Fruit fly (Drosophila melanogaster) whole organism, prepupa: ENCODE results near the gene CG31251.

ENCODE experiments used
- Blimp-1 ChIP-seq: fragments of 200-800 bp; sonication (Bioruptor generic); optimal IDR thresholded peaks from 3 replicates; lab custom pipeline; 2017; ENCODE audit warnings: missing biosample characterization, missing genetic modification characterization, mild to moderate bottlenecking, moderate library complexity, missing genetic modification reagents
- CG10631 ChIP-seq: fragments of 200-800 bp; sonication (Bioruptor generic); optimal IDR thresholded peaks from 2 replicates; lab custom pipeline; 2016; ENCODE audit warnings: missing biosample characterization, missing genetic modification characterization
- CG11294 ChIP-seq: fragments of 200-800 bp; sonication (Bioruptor generic); IDR thresholded peaks from 2 replicates; pipeline ENCODE4 v1.3.6; 2022; ENCODE audit warnings: missing biosample characterization, missing genetic modification characterization
- CG11762 ChIP-seq: fragments of 200-800 bp; sonication (Bioruptor generic); optimal IDR thresholded peaks from 3 replicates; lab custom pipeline; 2016; ENCODE audit warnings: missing biosample characterization, missing genetic modification characterization; ENCODE audit not compliant: insufficient read depth
- CG15336 ChIP-seq: fragments of 200-800 bp; sonication (Bioruptor generic); IDR thresholded peaks from 2 replicates; pipeline ENCODE4 v1.3.6; 2022; ENCODE audit warnings: missing biosample characterization, missing genetic modification characterization
- CG1621 ChIP-seq: fragments of 200-800 bp; sonication (Bioruptor generic); optimal IDR thresholded peaks from 3 replicates; lab custom pipeline; 2018; ENCODE audit warnings: missing biosample characterization, mild to moderate bottlenecking, missing genetic modification characterization
- CG16779 ChIP-seq: fragments of 200-800 bp; sonication (Bioruptor generic); optimal IDR thresholded peaks from 3 replicates; lab custom pipeline; 2017; ENCODE audit warnings: missing biosample characterization, mild to moderate bottlenecking, missing genetic modification characterization
- CG31627 ChIP-seq: fragments of 200-800 bp; sonication (Bioruptor generic); optimal IDR thresholded peaks from 3 replicates; lab custom pipeline; 2016; ENCODE audit warnings: missing biosample characterization, missing genetic modification characterization
- CG32006 ChIP-seq: fragments of 200-800 bp; sonication (Bioruptor generic); optimal IDR thresholded peaks from 3 replicates; lab custom pipeline; 2017; ENCODE audit warnings: missing biosample characterization, mild to moderate bottlenecking, missing genetic modification characterization
- CG34406 ChIP-seq: fragments of 200-800 bp; sonication (Bioruptor generic); optimal IDR thresholded peaks from 3 replicates; lab custom pipeline; 2016; ENCODE audit warnings: missing biosample characterization, missing genetic modification characterization
- CG3919 ChIP-seq: fragments of 200-800 bp; sonication (Bioruptor generic); optimal IDR thresholded peaks from 3 replicates; lab custom pipeline; 2016; ENCODE audit warnings: missing biosample characterization, missing genetic modification characterization
- CG4318 ChIP-seq: fragments of 200-800 bp; sonication (Bioruptor generic); optimal IDR thresholded peaks from 3 replicates; lab custom pipeline; 2017; ENCODE audit warnings: missing biosample characterization, mild to moderate bottlenecking, missing genetic modification characterization
- CG6163 ChIP-seq: fragments of 200-800 bp; sonication (Bioruptor generic); IDR thresholded peaks from 3 replicates; pipeline ENCODE4 v1.3.6; 2022; ENCODE audit warnings: missing biosample characterization, missing genetic modification characterization
- CG6792 ChIP-seq: fragments of 200-800 bp; sonication (Bioruptor generic); optimal IDR thresholded peaks from 3 replicates; lab custom pipeline; 2016; ENCODE audit warnings: missing biosample characterization, missing genetic modification characterization
- CG6808 ChIP-seq: fragments of 200-800 bp; sonication (Bioruptor generic); optimal IDR thresholded peaks from 3 replicates; lab custom pipeline; 2017; ENCODE audit warnings: missing biosample characterization, missing genetic modification characterization, mild to moderate bottlenecking, moderate library complexity, missing genetic modification reagents
- CG6854 ChIP-seq: fragments of 200-800 bp; sonication (Bioruptor generic); optimal IDR thresholded peaks from 2 replicates; lab custom pipeline; 2017; ENCODE audit warnings: missing biosample characterization, mild to moderate bottlenecking, missing genetic modification characterization
- CG7368 ChIP-seq: fragments of 200-800 bp; sonication (Bioruptor generic); optimal IDR thresholded peaks from 3 replicates; lab custom pipeline; 2016; ENCODE audit warnings: missing biosample characterization, missing genetic modification characterization
- CG8119 ChIP-seq: fragments of 200-800 bp; sonication (Bioruptor generic); IDR thresholded peaks from 3 replicates; pipeline ENCODE4 v1.3.6; 2022; ENCODE audit warnings: missing biosample characterization, missing genetic modification characterization
- CG8632 ChIP-seq: fragments of 200-800 bp; sonication (Bioruptor generic); optimal IDR thresholded peaks from 3 replicates; lab custom pipeline; 2016; ENCODE audit warnings: missing biosample characterization, missing genetic modification characterization
- CG9139 ChIP-seq: fragments of 200-800 bp; sonication (Bioruptor generic); optimal IDR thresholded peaks from 3 replicates; lab custom pipeline; 2017; ENCODE audit warnings: missing biosample characterization, mild to moderate bottlenecking, missing genetic modification characterization
- Eip75B ChIP-seq: fragments of 200-800 bp; sonication (Bioruptor generic); optimal IDR thresholded peaks from 3 replicates; lab custom pipeline; 2016; ENCODE audit warnings: missing biosample characterization, missing genetic modification characterization
- Eip78C ChIP-seq: fragments of 200-800 bp; sonication (Bioruptor generic); peaks from one replicate; lab custom pipeline; 2016; ENCODE audit warnings: missing biosample characterization, missing genetic modification characterization
- Ets21C ChIP-seq: fragments of 200-800 bp; sonication (Bioruptor generic); optimal IDR thresholded peaks from 3 replicates; lab custom pipeline; 2016; ENCODE audit warnings: missing biosample characterization, missing genetic modification characterization
- Ets96B ChIP-seq: fragments of 200-800 bp; optimal IDR thresholded peaks from 2 replicates; lab custom pipeline; 2019; ENCODE audit warnings: missing biosample characterization, mild to moderate bottlenecking, missing genetic modification characterization, moderate library complexity
- Hr39 ChIP-seq: fragments of 200-800 bp; sonication (Bioruptor generic); optimal IDR thresholded peaks from 2 replicates; lab custom pipeline; 2016; ENCODE audit warnings: missing biosample characterization, missing genetic modification characterization
- Hr4 ChIP-seq: fragments of 200-800 bp; sonication (Bioruptor generic); optimal IDR thresholded peaks from 3 replicates; lab custom pipeline; 2016; ENCODE audit warnings: missing biosample characterization, missing genetic modification characterization
- Lpt ChIP-seq: fragments of 200-800 bp; sonication (Bioruptor generic); optimal IDR thresholded peaks from 3 replicates; lab custom pipeline; 2016; ENCODE audit warnings: missing biosample characterization, missing genetic modification characterization
- Met ChIP-seq: fragments of 200-800 bp; sonication (Bioruptor generic); optimal IDR thresholded peaks from 3 replicates; lab custom pipeline; 2016; ENCODE audit warnings: missing biosample characterization, missing genetic modification characterization
- OdsH ChIP-seq: fragments of 200-800 bp; sonication (Bioruptor generic); optimal IDR thresholded peaks from 3 replicates; lab custom pipeline; 2016; ENCODE audit warnings: missing biosample characterization, missing genetic modification characterization
- Smox ChIP-seq: fragments of 200-800 bp; sonication (Bioruptor generic); optimal IDR thresholded peaks from 3 replicates; lab custom pipeline; 2016; ENCODE audit warnings: missing biosample characterization, missing genetic modification characterization
- Sox102F ChIP-seq: fragments of 200-800 bp; sonication (Bioruptor generic); optimal IDR thresholded peaks from 2 replicates; lab custom pipeline; 2016; ENCODE audit warnings: missing biosample characterization, mild to moderate bottlenecking, missing genetic modification characterization
- Sox14 ChIP-seq: fragments of 200-800 bp; sonication (Bioruptor generic); optimal IDR thresholded peaks from 3 replicates; lab custom pipeline; 2016; ENCODE audit warnings: missing biosample characterization, missing genetic modification characterization
- Sox15 ChIP-seq: fragments of 200-800 bp; sonication (Bioruptor generic); optimal IDR thresholded peaks from 3 replicates; lab custom pipeline; 2016; ENCODE audit warnings: missing biosample characterization, missing genetic modification characterization
- achi ChIP-seq: fragments of 200-800 bp; sonication (Bioruptor generic); optimal IDR thresholded peaks from 3 replicates; lab custom pipeline; 2016; ENCODE audit warnings: missing biosample characterization, missing genetic modification characterization
- acj6 ChIP-seq: fragments of 200-800 bp; sonication (Bioruptor generic); optimal IDR thresholded peaks from 3 replicates; lab custom pipeline; 2016; ENCODE audit warnings: missing biosample characterization, missing genetic modification characterization
- cyc ChIP-seq: fragments of 200-800 bp; sonication (Bioruptor generic); optimal IDR thresholded peaks from 3 replicates; lab custom pipeline; 2016; ENCODE audit warnings: missing biosample characterization, missing genetic modification characterization
- dac ChIP-seq: fragments of 200-800 bp; sonication (Bioruptor generic); optimal IDR thresholded peaks from 2 replicates; lab custom pipeline; 2017; ENCODE audit warnings: missing biosample characterization, mild to moderate bottlenecking, missing genetic modification characterization
- esn ChIP-seq: fragments of 200-800 bp; sonication (Bioruptor generic); optimal IDR thresholded peaks from 2 replicates; lab custom pipeline; 2016; ENCODE audit warnings: missing biosample characterization, mild to moderate bottlenecking, missing genetic modification characterization, moderate library complexity
- fd59A ChIP-seq: fragments of 200-800 bp; sonication (Bioruptor generic); optimal IDR thresholded peaks from 2 replicates; lab custom pipeline; 2017; ENCODE audit warnings: missing biosample characterization, mild to moderate bottlenecking, missing genetic modification characterization, missing genetic modification reagents
- fkh ChIP-seq: fragments of 200-800 bp; sonication (Bioruptor generic); optimal IDR thresholded peaks from 3 replicates; lab custom pipeline; 2017; ENCODE audit warnings: missing biosample characterization, mild to moderate bottlenecking, missing genetic modification characterization, moderate library complexity
- lz ChIP-seq: fragments of 200-800 bp; sonication (Bioruptor generic); optimal IDR thresholded peaks from 3 replicates; lab custom pipeline; 2016; ENCODE audit warnings: missing biosample characterization, missing genetic modification characterization
- salr ChIP-seq, 2 experiments: fragments of 200-800 bp; sonication (Bioruptor generic); optimal IDR thresholded peaks; 3 replicates each; lab custom pipeline; 2016 to 2018; ENCODE audit warnings: missing biosample characterization in 2 of 2, missing genetic modification characterization in 2 of 2, mild to moderate bottlenecking in 1 of 2
- spab ChIP-seq: fragments of 200-800 bp; sonication (Bioruptor generic); optimal IDR thresholded peaks from 2 replicates; lab custom pipeline; 2017; ENCODE audit warnings: missing biosample characterization, mild to moderate bottlenecking, missing genetic modification characterization, missing genetic modification reagents
- ss ChIP-seq, 2 experiments: fragments of 200-800 bp; sonication (Bioruptor generic); optimal IDR thresholded peaks; 2 replicates in 1 of 2; 3 replicates in 1 of 2; lab custom pipeline; 2017 to 2018; ENCODE audit warnings: mild to moderate bottlenecking in 2 of 2, missing biosample characterization in 2 of 2, missing genetic modification characterization in 2 of 2, moderate library complexity in 1 of 2
- svp ChIP-seq: fragments of 200-800 bp; sonication (Bioruptor generic); peaks from one replicate; lab custom pipeline; 2016; ENCODE audit warnings: missing biosample characterization, missing genetic modification characterization
- topi ChIP-seq: fragments of 200-800 bp; sonication (Bioruptor generic); optimal IDR thresholded peaks from 3 replicates; lab custom pipeline; 2016; ENCODE audit warnings: missing biosample characterization, missing genetic modification characterization
- vri ChIP-seq: fragments of 200-800 bp; sonication (Bioruptor generic); optimal IDR thresholded peaks from 3 replicates; lab custom pipeline; 2016; ENCODE audit warnings: missing biosample characterization, mild to moderate bottlenecking, missing genetic modification characterization

CG31251 gene

dm6 chr3R:17701131-17701593 lies 16.4 kb upstream of the CG31251 start (continued):
- TF ChIP-seq CG10631 (GFP tag; lab: Kevin White, UChicago) = no peak
- TF ChIP-seq CG34406 (GFP tag; lab: Kevin White, UChicago) = peak; percentile 11
- TF ChIP-seq spab (GFP tag; lab: Kevin White, UChicago) = no peak
- peak; percentile 6 for TF ChIP-seq CG6792 (GFP tag; lab: Kevin White, UChicago)
- no peak for TF ChIP-seq Eip75B
- no peak for TF ChIP-seq CG31627 (GFP tag; lab: Kevin White, UChicago)
- no peak for TF ChIP-seq CG7368 (GFP tag; lab: Kevin White, UChicago)
- TF ChIP-seq Eip78C (GFP tag; lab: Kevin White, UChicago) = peak; percentile 76
- TF ChIP-seq vri (GFP tag; lab: Kevin White, UChicago) = peak; percentile 60
- TF ChIP-seq Lpt (GFP tag; lab: Kevin White, UChicago) = peak; percentile 53
- TF ChIP-seq Sox102F (GFP tag; lab: Kevin White, UChicago) = peak; percentile 39
- peak; percentile 38 for TF ChIP-seq svp (GFP tag; lab: Kevin White, UChicago)
- TF ChIP-seq CG8119 (GFP tag; lab: Robert Waterston, UW) = 0 out of 3 replicates have a peak, but pooled peaks have one; percentile 8
- TF ChIP-seq CG6163 (GFP tag; lab: Robert Waterston, UW) = peak; percentile 53
- peak; percentile 4 for TF ChIP-seq cyc (GFP tag; lab: Kevin White, UChicago)
- no peak for TF ChIP-seq CG32006 (GFP tag; lab: Kevin White, UChicago)
- no peak for TF ChIP-seq CG9139 (GFP tag; lab: Kevin White, UChicago)
- TF ChIP-seq Blimp-1 (GFP tag; lab: Kevin White, UChicago) = no peak
- peak; percentile 20 for TF ChIP-seq Ets96B (tag; lab: Kevin White, UChicago)
- no peak for TF ChIP-seq Sox15 (GFP tag; lab: Kevin White, UChicago)
- no peak for TF ChIP-seq achi (GFP tag; lab: Kevin White, UChicago)
- no peak for TF ChIP-seq fd59A (GFP tag; lab: Kevin White, UChicago)
- TF ChIP-seq CG3919 (GFP tag; lab: Kevin White, UChicago) = peak; percentile 2
- TF ChIP-seq dac = no peak
- TF ChIP-seq Hr4 = peak; percentile 5
- no peak for TF ChIP-seq topi (GFP tag; lab: Kevin White, UChicago)
- TF ChIP-seq Met (GFP tag; lab: Kevin White, UChicago) = no peak
- TF ChIP-seq CG6808 (GFP tag; lab: Kevin White, UChicago) = peak; percentile 5
- peak; percentile 68 for TF ChIP-seq Sox14
- TF ChIP-seq Ets21C = no peak
- no peak for TF ChIP-seq acj6 (GFP tag; lab: Kevin White, UChicago)
- TF ChIP-seq OdsH (GFP tag; lab: Kevin White, UChicago) = no peak
- peak; percentile 31 to 38 for TF ChIP-seq ss (GFP tag; optimal IDR thresholded peaks at IDR 0.05; lab: Kevin White, UChicago)
- peak; percentile 39 for TF ChIP-seq fkh (GFP tag; lab: Kevin White, UChicago)
- TF ChIP-seq CG16779 (tag; lab: Kevin White, UChicago) = no peak
- no peak for TF ChIP-seq CG4318
- TF ChIP-seq salr (GFP tag; optimal IDR thresholded peaks at IDR 0.05; lab: Kevin White, UChicago) = peak in 1 of 2 experiments; percentile 42

- TF ChIP-seq esn = peak; percentile 98
- TF ChIP-seq Blimp-1 (GFP tag; lab: Kevin White, UChicago) = peak; percentile 95
- peak; percentile 98 for TF ChIP-seq achi (GFP tag; lab: Kevin White, UChicago)
- TF ChIP-seq CG32006 (GFP tag; lab: Kevin White, UChicago) = peak; percentile 99
- peak; percentile 83 for TF ChIP-seq CG6854 (GFP tag; lab: Kevin White, UChicago)
- TF ChIP-seq Ets96B (tag; lab: Kevin White, UChicago) = peak; percentile 99
- TF ChIP-seq fkh (GFP tag; lab: Kevin White, UChicago) = peak; percentile 82
- TF ChIP-seq Lpt (GFP tag; lab: Kevin White, UChicago) = peak; percentile 44
- TF ChIP-seq Hr39 (GFP tag; lab: Kevin White, UChicago) = peak; percentile 86
- peak; percentile 86 to 93 for TF ChIP-seq salr (GFP tag; optimal IDR thresholded peaks at IDR 0.05; lab: Kevin White, UChicago)
- TF ChIP-seq svp (GFP tag; lab: Kevin White, UChicago) = peak; percentile 93
- peak; percentile 94 for TF ChIP-seq lz (GFP tag; lab: Kevin White, UChicago)
- TF ChIP-seq Smox = peak; percentile 90
- TF ChIP-seq CG3919 (GFP tag; lab: Kevin White, UChicago) = peak; percentile 96
- peak; percentile 98 for TF ChIP-seq CG11294 (GFP tag; lab: Robert Waterston, UW)
- peak; percentile 99 for TF ChIP-seq CG15336 (GFP tag; lab: Robert Waterston, UW)
- peak; percentile 98 for TF ChIP-seq acj6 (GFP tag; lab: Kevin White, UChicago)
- peak; percentile 99 for TF ChIP-seq CG8119 (GFP tag; lab: Robert Waterston, UW)
- peak; percentile 99 for TF ChIP-seq OdsH (GFP tag; lab: Kevin White, UChicago)
- TF ChIP-seq CG11762 = peak; percentile 96
- TF ChIP-seq Eip78C (GFP tag; lab: Kevin White, UChicago) = peak; percentile 98
- TF ChIP-seq CG1621 (tag; lab: Kevin White, UChicago) = peak; percentile 83
- peak; percentile 97 for TF ChIP-seq CG16779 (tag; lab: Kevin White, UChicago)
- peak; percentile 97 for TF ChIP-seq CG9139 (GFP tag; lab: Kevin White, UChicago)
- peak; percentile 99 for TF ChIP-seq CG10631 (GFP tag; lab: Kevin White, UChicago)
- peak; percentile 99 for TF ChIP-seq CG8632 (GFP tag; lab: Kevin White, UChicago)
Observed at dm6 chr3R:17700488-17701130, 15.9 kb upstream of the CG31251 start.
